Fruit fly (Drosophila melanogaster): ENCODE results near the gene CG17108.

CG17108 gene

dm6 chr2L:10704425-10704824 is 10.5 kb upstream of the CG17108 start:
- TF ChIP-seq Myc (optimal IDR thresholded peaks at IDR 0.05) (no peak), psq (optimal IDR thresholded peaks at IDR 0.05) (no peak), insv (optimal IDR thresholded peaks at IDR 0.05) (no peak), Sin3A (optimal IDR thresholded peaks at IDR 0.05) (no peak), ttk (optimal IDR thresholded peaks at IDR 0.05) (no peak), h (optimal IDR thresholded peaks at IDR 0.05) (no peak)

- no peak for TF ChIP-seq insv (optimal IDR thresholded peaks at IDR 0.05)
These were observed 9.4 kb upstream of the CG17108 start, which contains the start of gene CG6415 for dm6 chr2L:10703281-10703680. TSS of gene CG6415 (plus strand) at chr2L:10703621.

- TF ChIP-seq insv (optimal IDR thresholded peaks at IDR 0.05) (no peak), Sin3A (optimal IDR thresholded peaks at IDR 0.05) (no peak), h (optimal IDR thresholded peaks at IDR 0.05) (no peak), Myc (optimal IDR thresholded peaks at IDR 0.05) (no peak), psq (optimal IDR thresholded peaks at IDR 0.05) (no peak), ttk (optimal IDR thresholded peaks at IDR 0.05) (no peak)
These were observed 7.7 kb upstream of the CG17108 start, which contains the start of gene Lip1 for dm6 chr2L:10701499-10702062. TSS of gene Lip1 (minus strand) at chr2L:10701544.

- TF ChIP-seq Myc (optimal IDR thresholded peaks at IDR 0.05) (no peak), psq (optimal IDR thresholded peaks at IDR 0.05) (no peak), Sin3A (optimal IDR thresholded peaks at IDR 0.05) (no peak), insv (optimal IDR thresholded peaks at IDR 0.05) (no peak), ttk (optimal IDR thresholded peaks at IDR 0.05) (no peak), h (optimal IDR thresholded peaks at IDR 0.05) (no peak)
These were observed 4.1 kb upstream of the CG17108 start, which contains the start of gene CG7300 for dm6 chr2L:10697992-10698391. TSS of gene CG7300 (minus strand) at chr2L:10698043.

- TF ChIP-seq h (optimal IDR thresholded peaks at IDR 0.05) (no peak), Sin3A (optimal IDR thresholded peaks at IDR 0.05) (no peak), Myc (optimal IDR thresholded peaks at IDR 0.05) (no peak), insv (optimal IDR thresholded peaks at IDR 0.05) (no peak), ttk (optimal IDR thresholded peaks at IDR 0.05) (no peak)
These were observed 885 bp downstream of the CG17108 start for dm6 chr2L:10693018-10693417.

dm6 chr2L:10689221-10690034 is 4.5 kb downstream of the CG17108 start, which contains the start of gene CG7294:
TSS of gene CG7294 (minus strand) at chr2L:10689271.
- TF ChIP-seq ttk (optimal IDR thresholded peaks at IDR 0.05) (no peak), Myc (optimal IDR thresholded peaks at IDR 0.05) (no peak), psq (optimal IDR thresholded peaks at IDR 0.05) (no peak)

dm6 chr2L:10688764-10689163 is 5.1 kb downstream of the CG17108 start:
- TF ChIP-seq psq (optimal IDR thresholded peaks at IDR 0.05) (no peak), Sin3A (optimal IDR thresholded peaks at IDR 0.05) (no peak), h (optimal IDR thresholded peaks at IDR 0.05) (no peak), Myc (optimal IDR thresholded peaks at IDR 0.05) (no peak), ttk (optimal IDR thresholded peaks at IDR 0.05) (no peak), insv (optimal IDR thresholded peaks at IDR 0.05) (no peak)

- TF ChIP-seq h (optimal IDR thresholded peaks at IDR 0.05) = no peak
- no peak for TF ChIP-seq psq (optimal IDR thresholded peaks at IDR 0.05)
- no peak for TF ChIP-seq Myc (optimal IDR thresholded peaks at IDR 0.05)
- TF ChIP-seq ttk (optimal IDR thresholded peaks at IDR 0.05) = no peak
- TF ChIP-seq Sin3A (optimal IDR thresholded peaks at IDR 0.05) = no peak
- TF ChIP-seq insv (optimal IDR thresholded peaks at IDR 0.05) = no peak
These were observed 6.1 kb downstream of the CG17108 start for dm6 chr2L:10687794-10688185.

- TF ChIP-seq psq (optimal IDR thresholded peaks at IDR 0.05) = no peak
- no peak for TF ChIP-seq Myc (optimal IDR thresholded peaks at IDR 0.05)
- TF ChIP-seq h (optimal IDR thresholded peaks at IDR 0.05) = no peak
- no peak for TF ChIP-seq insv (optimal IDR thresholded peaks at IDR 0.05)
- no peak for TF ChIP-seq ttk (optimal IDR thresholded peaks at IDR 0.05)
- TF ChIP-seq Sin3A (optimal IDR thresholded peaks at IDR 0.05) = no peak
These were observed 6.7 kb downstream of the CG17108 start, which contains the start of gene CG7296 for dm6 chr2L:10687009-10687793. TSS of gene CG7296 (minus strand) at chr2L:10687066.

- TF ChIP-seq ttk (optimal IDR thresholded peaks at IDR 0.05) = no peak
- TF ChIP-seq insv (optimal IDR thresholded peaks at IDR 0.05) = no peak
- TF ChIP-seq psq (optimal IDR thresholded peaks at IDR 0.05) = no peak
- no peak for TF ChIP-seq Sin3A (optimal IDR thresholded peaks at IDR 0.05)
- TF ChIP-seq Myc (optimal IDR thresholded peaks at IDR 0.05) = no peak
- no peak for TF ChIP-seq h (optimal IDR thresholded peaks at IDR 0.05)
These were observed 8.2 kb downstream of the CG17108 start for dm6 chr2L:10685666-10686065.

- TF ChIP-seq Myc (optimal IDR thresholded peaks at IDR 0.05) = no peak
- no peak for TF ChIP-seq h (optimal IDR thresholded peaks at IDR 0.05)
- TF ChIP-seq ttk (optimal IDR thresholded peaks at IDR 0.05) = no peak
- TF ChIP-seq psq (optimal IDR thresholded peaks at IDR 0.05) = no peak
- no peak for TF ChIP-seq Sin3A (optimal IDR thresholded peaks at IDR 0.05)
- no peak for TF ChIP-seq insv (optimal IDR thresholded peaks at IDR 0.05)
These were observed 9.6 kb downstream of the CG17108 start, which contains the start of gene CG7299 for dm6 chr2L:10684309-10684708. TSS of gene CG7299 (minus strand) at chr2L:10684409.

- TF ChIP-seq ttk (optimal IDR thresholded peaks at IDR 0.05) = no peak
These were observed 11.0 kb downstream of the CG17108 start for dm6 chr2L:10682912-10683311.

All from Kc167 (cell line).